Fruit fly (Drosophila melanogaster): ENCODE measurements around the gene CG7453.
A peak's percentile ranks its signal among the peaks of the same experiment; 100 is the strongest.

The CG7453 gene

dm6 chrX:19174092-19174491, 5.9 kb upstream of the CG7453 start:
- no peak for TF ChIP-seq CG17801 (GFP tag; optimal IDR thresholded peaks at IDR 0.05; ENCODE audit: partially characterized antibody)

- no peak for TF ChIP-seq CG17801 (GFP tag; optimal IDR thresholded peaks at IDR 0.05; ENCODE audit: partially characterized antibody)
These were observed 5.0 kb upstream of the CG7453 start, which contains the start of gene CG33939 for dm6 chrX:19174850-19175571. Gene CG33939 (minus strand): TSS chrX:19174900.

- TF ChIP-seq CG17801 (GFP tag; optimal IDR thresholded peaks at IDR 0.05; ENCODE audit: partially characterized antibody), result no peak
These were observed 3.1 kb downstream of the CG7453 start, which contains the start of gene CG33253 for dm6 chrX:19183121-19183520. Gene CG33253 (plus strand): TSS chrX:19183421.

dm6 chrX:19187624-19188085, 7.7 kb downstream of the CG7453 start, which contains the start of gene Mec2:
Gene Mec2 (plus strand): TSS chrX:19188035.
- TF ChIP-seq CG17801 (GFP tag; optimal IDR thresholded peaks at IDR 0.05; ENCODE audit: partially characterized antibody), result peak; percentile 80

- peak; percentile 37 for TF ChIP-seq CG17801 (GFP tag; optimal IDR thresholded peaks at IDR 0.05; ENCODE audit: partially characterized antibody)
These were observed 9.9 kb downstream of the CG7453 start, which contains the start of gene HP1D3csd for dm6 chrX:19189903-19190302. Gene HP1D3csd (plus strand): TSS chrX:19190214.

- no peak for TF ChIP-seq CG17801 (GFP tag; optimal IDR thresholded peaks at IDR 0.05; ENCODE audit: partially characterized antibody)
These were observed 11.1 kb downstream of the CG7453 start for dm6 chrX:19191050-19191449.

- no peak for TF ChIP-seq CG17801 (GFP tag; optimal IDR thresholded peaks at IDR 0.05; ENCODE audit: partially characterized antibody)
These were observed 11.6 kb downstream of the CG7453 start for dm6 chrX:19191597-19191996.

- peak; percentile 10 for TF ChIP-seq CG17801 (GFP tag; optimal IDR thresholded peaks at IDR 0.05; ENCODE audit: partially characterized antibody)
These were observed 13.4 kb downstream of the CG7453 start, which contains the start of the genes CG7914 and CG14194 for dm6 chrX:19193336-19193735. Gene CG7914 (minus strand): TSS chrX:19193448. Gene CG14194 (plus strand): TSS chrX:19193555.

- TF ChIP-seq CG17801 (GFP tag; optimal IDR thresholded peaks at IDR 0.05; ENCODE audit: partially characterized antibody), result no peak
These were observed 21.7 kb downstream of the CG7453 start, which contains the start of gene CG7990 for dm6 chrX:19201630-19202029. Gene CG7990 (minus strand): TSS chrX:19201979.

dm6 chrX:19208014-19208413, 28.0 kb downstream of the CG7453 start, which contains the start of gene Ulp1:
Gene Ulp1 (minus strand): TSS chrX:19208187.
- peak; percentile 41 for TF ChIP-seq CG17801 (GFP tag; optimal IDR thresholded peaks at IDR 0.05; ENCODE audit: partially characterized antibody)

dm6 chrX:19211982-19212381, 32.0 kb downstream of the CG7453 start, which contains the start of gene CG14195:
Gene CG14195 (minus strand): TSS chrX:19212082.
- TF ChIP-seq CG17801 (GFP tag; optimal IDR thresholded peaks at IDR 0.05; ENCODE audit: partially characterized antibody), result no peak

- TF ChIP-seq CG17801 (GFP tag; optimal IDR thresholded peaks at IDR 0.05; ENCODE audit: partially characterized antibody), result no peak
These were observed 33.0 kb downstream of the CG7453 start, which contains the start of gene Mur18B for dm6 chrX:19212954-19213353. Gene Mur18B (plus strand): TSS chrX:19213254.

- no peak for TF ChIP-seq CG17801 (GFP tag; optimal IDR thresholded peaks at IDR 0.05; ENCODE audit: partially characterized antibody)
These were observed 35.2 kb downstream of the CG7453 start, which contains the start of gene Muc18B for dm6 chrX:19215215-19215614. Gene Muc18B (plus strand): TSS chrX:19215515.

dm6 chrX:19216671-19217070, 36.7 kb downstream of the CG7453 start:
- no peak for TF ChIP-seq CG17801 (GFP tag; optimal IDR thresholded peaks at IDR 0.05; ENCODE audit: partially characterized antibody)

- TF ChIP-seq CG17801 (GFP tag; optimal IDR thresholded peaks at IDR 0.05; ENCODE audit: partially characterized antibody), result no peak
These were observed 40.4 kb downstream of the CG7453 start, which contains the start of gene CG7884 for dm6 chrX:19220415-19220814. Gene CG7884 (plus strand): TSS chrX:19220622.
